Fruit fly (Drosophila melanogaster) whole organism, pupa: ENCODE results near the gene CG14352.

ENCODE experiments used
- CG10348 ChIP-seq: fragments of 200-800 bp; sonication (Bioruptor generic); IDR thresholded peaks from 2 replicates; pipeline ENCODE4 v1.3.6; 2022; ENCODE audit warnings: missing biosample characterization, missing genetic modification characterization
- CG12605 ChIP-seq: fragments of 200-800 bp; sonication (Bioruptor generic); IDR thresholded peaks from 2 replicates; pipeline ENCODE4 v1.3.6; 2022; ENCODE audit warnings: missing biosample characterization, missing genetic modification characterization
- CG13204 ChIP-seq: fragments of 200-800 bp; sonication (Bioruptor generic); optimal IDR thresholded peaks from 2 replicates; lab custom pipeline; 2018; ENCODE audit warnings: missing biosample characterization, mild to moderate bottlenecking, missing genetic modification characterization, moderate library complexity
- CG15710 ChIP-seq: fragments of 200-800 bp; sonication (Bioruptor generic); optimal IDR thresholded peaks from 2 replicates; lab custom pipeline; 2018; ENCODE audit warnings: missing biosample characterization, mild to moderate bottlenecking, missing genetic modification characterization, moderate library complexity
- CG32121 ChIP-seq: fragments of 200-800 bp; sonication (Bioruptor generic); IDR thresholded peaks from 2 replicates; pipeline ENCODE4 v1.3.6; 2022; ENCODE audit warnings: missing biosample characterization, missing genetic modification characterization
- CG34367 ChIP-seq: fragments of 200-800 bp; sonication (Bioruptor generic); optimal IDR thresholded peaks from 2 replicates; lab custom pipeline; 2018; ENCODE audit warnings: missing biosample characterization, mild to moderate bottlenecking, missing genetic modification characterization
- CG9948 ChIP-seq: fragments of 200-800 bp; sonication (Bioruptor generic); optimal IDR thresholded peaks from 2 replicates; lab custom pipeline; 2018; ENCODE audit warnings: missing biosample characterization, mild to moderate bottlenecking, missing genetic modification characterization, moderate library complexity
- D1 ChIP-seq: fragments of 200-800 bp; sonication (Bioruptor generic); optimal IDR thresholded peaks from 2 replicates; lab custom pipeline; 2018; ENCODE audit warnings: missing biosample characterization, mild to moderate bottlenecking, missing genetic modification characterization, moderate library complexity
- EcR ChIP-seq: fragments of 200-800 bp; sonication (Bioruptor generic); optimal IDR thresholded peaks from 3 replicates; lab custom pipeline; 2019; ENCODE audit warnings: missing biosample characterization, missing genetic modification characterization, mild to moderate bottlenecking, moderate library complexity, missing genetic modification reagents
- Pif1A ChIP-seq: fragments of 200-800 bp; sonication (Bioruptor generic); optimal IDR thresholded peaks from 3 replicates; lab custom pipeline; 2016; ENCODE audit warnings: missing biosample characterization, missing genetic modification characterization
- Snoo ChIP-seq: fragments of 200-800 bp; sonication (Bioruptor generic); optimal IDR thresholded peaks from 3 replicates; lab custom pipeline; 2017; ENCODE audit warnings: missing biosample characterization, mild to moderate bottlenecking, missing genetic modification characterization, inconsistent platforms
- fd96Ca ChIP-seq: fragments of 200-800 bp; sonication (Bioruptor generic); IDR thresholded peaks from 3 replicates; pipeline ENCODE4 v1.3.6; 2022; ENCODE audit warnings: missing biosample characterization, missing genetic modification characterization
- gl ChIP-seq: fragments of 200-800 bp; sonication (Bioruptor generic); optimal IDR thresholded peaks from 2 replicates; lab custom pipeline; 2018; ENCODE audit warnings: missing biosample characterization, mild to moderate bottlenecking, missing genetic modification characterization
- rn ChIP-seq: fragments of 200-800 bp; sonication (Bioruptor generic); IDR thresholded peaks from 2 replicates; pipeline ENCODE4 v1.3.6; 2022; ENCODE audit warnings: missing biosample characterization, missing genetic modification characterization

DNA sequence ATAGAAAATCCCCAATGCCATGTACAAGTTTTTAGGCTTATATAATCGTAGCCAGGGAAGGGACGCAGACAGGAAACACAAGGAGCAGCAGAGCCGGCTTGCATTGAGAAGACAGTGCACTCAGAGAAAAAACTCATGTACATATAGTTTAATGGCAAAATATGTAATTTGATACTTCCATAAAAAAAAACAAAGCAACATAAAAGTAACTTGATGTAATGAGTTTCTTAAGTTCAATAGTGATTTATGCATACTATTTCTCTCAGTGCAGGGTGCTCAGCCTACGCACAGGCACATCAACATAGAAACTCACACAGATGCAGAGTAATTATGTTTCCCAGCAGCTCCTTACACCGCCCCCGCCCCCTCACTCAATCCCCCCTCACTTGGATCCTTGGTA lies 9.6 kb downstream of the CG14352 start:
- TF ChIP-seq CG15710 (tag; lab: Kevin White, UChicago) (no peak), Snoo (tag; lab: Kevin White, UChicago) (no peak), CG12605 (GFP tag; lab: Robert Waterston, UW) (no peak), rn (GFP tag; lab: Robert Waterston, UW) (no peak), CG10348 (GFP tag; lab: Robert Waterston, UW) (no peak), CG13204 (GFP tag; lab: Kevin White, UChicago) (no peak), CG9948 (tag; lab: Kevin White, UChicago) (no peak), EcR (no peak), CG32121 (GFP tag; lab: Robert Waterston, UW) (no peak), gl (tag; lab: Kevin White, UChicago) (no peak), fd96Ca (GFP tag; lab: Robert Waterston, UW) (no peak), CG34367 (tag; lab: Kevin White, UChicago) (no peak), D1 (no peak), Pif1A (GFP tag; lab: Kevin White, UChicago) (no peak)
